Worm (Caenorhabditis elegans) whole organism, L1 larva: ENCODE measurements around the gene F16G10.6.

Source experiments
- fkh-10 ChIP-seq: sonication (generic microtip); optimal IDR thresholded peaks from 2 replicates; lab custom pipeline; 2017; ENCODE audit warnings: missing biosample characterization, missing genetic modification reagents, missing genetic modification characterization
- lir-3 ChIP-seq: sonication (generic microtip); optimal IDR thresholded peaks from 2 replicates; lab custom pipeline; 2016; ENCODE audit warnings: mild to moderate bottlenecking, missing genetic modification characterization, moderate library complexity, missing compliant biosample characterization; ENCODE audit not compliant: poor library complexity
- nhr-11 ChIP-seq: fragments of 150-350 bp; optimal IDR thresholded peaks from 2 replicates; lab custom pipeline; 2014; ENCODE audit warnings: missing biosample characterization, missing genetic modification characterization
- snpc-4 ChIP-seq: fragments of 150-350 bp; optimal IDR thresholded peaks from 2 replicates; lab custom pipeline; 2014; ENCODE audit warnings: missing biosample characterization, missing genetic modification characterization
- sup-37 ChIP-seq: fragments of 200-800 bp; sonication (Bioruptor generic); optimal IDR thresholded peaks from 2 replicates; lab custom pipeline; 2018; ENCODE audit warnings: mild to moderate bottlenecking, missing genetic modification characterization, missing compliant biosample characterization
- unc-62 ChIP-seq: fragments of 150-350 bp; optimal IDR thresholded peaks from 2 replicates; lab custom pipeline; 2014; ENCODE audit warnings: missing biosample characterization, missing genetic modification reagents, missing genetic modification characterization
- zag-1 ChIP-seq: fragments of 150-350 bp; optimal IDR thresholded peaks from 2 replicates; lab custom pipeline; 2014; ENCODE audit warnings: missing biosample characterization, missing genetic modification characterization

DNA sequence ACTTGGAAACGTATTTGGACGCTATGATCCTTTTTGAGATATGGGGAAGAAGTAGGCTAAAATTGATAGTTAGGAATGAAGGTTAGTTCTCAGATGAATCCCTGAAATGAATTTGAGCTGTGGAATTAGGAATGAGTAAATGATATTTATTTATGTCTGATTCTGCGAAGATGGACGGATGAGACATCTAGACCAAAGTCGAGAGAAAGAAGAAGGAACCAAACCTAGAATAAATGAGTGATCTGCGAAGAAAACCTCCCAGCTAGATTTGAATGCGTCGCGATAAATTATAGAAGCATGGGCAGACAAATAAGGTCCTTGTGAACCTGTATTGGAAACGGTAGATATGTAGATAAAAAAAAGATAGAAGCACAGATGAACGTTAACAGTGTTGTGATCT, 17.7 kb downstream of the F16G10.6 start, which contains the start of gene F43C11.16:
- TF ChIP-seq fkh-10 (GFP tag; lab: Kevin White, UChicago), result no peak
- TF ChIP-seq nhr-11 (tag; lab: Kevin White, UChicago), result no peak
- no peak for TF ChIP-seq unc-62 (GFP tag; lab: Kevin White, UChicago)
- TF ChIP-seq zag-1 (tag; lab: Kevin White, UChicago), result no peak
- no peak for TF ChIP-seq snpc-4
- TF ChIP-seq sup-37 (GFP tag; lab: Kevin White, UChicago), result no peak
- no peak for TF ChIP-seq lir-3
